Fruit fly (Drosophila melanogaster) Kc167 (cell line): ENCODE results near the gene DNAlig4.

Experiments
- Myc ChIP-seq: fragments of >200 bp; optimal IDR thresholded peaks from 2 replicates; lab custom pipeline; 2017; ENCODE audit warnings: missing external identifiers
- Sin3A ChIP-seq: fragments of >200 bp; optimal IDR thresholded peaks from 2 replicates; lab custom pipeline; 2018; ENCODE audit warnings: missing external identifiers
- h ChIP-seq: fragments of >200 bp; optimal IDR thresholded peaks from 3 replicates; lab custom pipeline; 2018; ENCODE audit warnings: missing external identifiers
- insv ChIP-seq: fragments of >200 bp; optimal IDR thresholded peaks from 3 replicates; lab custom pipeline; 2018; ENCODE audit warnings: missing external identifiers
- psq ChIP-seq: fragments of >200 bp; optimal IDR thresholded peaks from 2 replicates; lab custom pipeline; 2017; ENCODE audit warnings: missing external identifiers
- ttk ChIP-seq: sonication (Bioruptor generic); optimal IDR thresholded peaks from 2 replicates; lab custom pipeline; 2017; ENCODE audit warnings: missing external identifiers

The DNAlig4 gene

dm6 chrX:13624334-13625079 is 43.1 kb downstream of the DNAlig4 start, which contains the start of the genes CG2691 and NFAT:
TSS of gene CG2691 (minus strand) at chrX:13624408.
TSS of gene NFAT (plus strand) at chrX:13624745.
- TF ChIP-seq Myc (lab: Kevin White, UChicago) (no peak), ttk (no peak), h (lab: Kevin White, UChicago) (no peak), Sin3A (lab: Kevin White, UChicago) (no peak), insv (lab: Kevin White, UChicago) (no peak), psq (lab: Kevin White, UChicago) (no peak)

- TF ChIP-seq ttk (no peak), Sin3A (lab: Kevin White, UChicago) (no peak), Myc (lab: Kevin White, UChicago) (no peak), h (lab: Kevin White, UChicago) (no peak), insv (lab: Kevin White, UChicago) (no peak), psq (lab: Kevin White, UChicago) (no peak)
Observed at dm6 chrX:13616417-13617050, 51.1 kb downstream of the DNAlig4 start, which contains the start of the genes tth and Tango2. TSS of gene tth (minus strand) at chrX:13616586. TSS of gene Tango2 (plus strand) at chrX:13616989.

- no peak for TF ChIP-seq Myc (lab: Kevin White, UChicago)
- TF ChIP-seq h (lab: Kevin White, UChicago) = no peak
- no peak for TF ChIP-seq psq (lab: Kevin White, UChicago)
- TF ChIP-seq insv (lab: Kevin White, UChicago) = no peak
- TF ChIP-seq Sin3A (lab: Kevin White, UChicago) = no peak
- no peak for TF ChIP-seq ttk
Observed at dm6 chrX:13615992-13616391, 51.6 kb downstream of the DNAlig4 start.
